Worm (Caenorhabditis elegans) whole organism, L1 larva: ENCODE measurements around the gene lmtr-5.

Experiments used
- C34B4.2 ChIP-seq: sonication (generic microtip); optimal IDR thresholded peaks from 2 replicates; lab custom pipeline; 2017; ENCODE audit warnings: mild to moderate bottlenecking, missing genetic modification characterization, missing compliant biosample characterization
- lir-3 ChIP-seq: sonication (generic microtip); optimal IDR thresholded peaks from 2 replicates; lab custom pipeline; 2016; ENCODE audit warnings: mild to moderate bottlenecking, missing genetic modification characterization, moderate library complexity, missing compliant biosample characterization; ENCODE audit not compliant: poor library complexity
- tlp-1 ChIP-seq: fragments of 150-350 bp; optimal IDR thresholded peaks from 2 replicates; lab custom pipeline; 2014; ENCODE audit warnings: missing biosample characterization, missing genetic modification characterization
- vab-15 ChIP-seq: sonication (generic microtip); optimal IDR thresholded peaks from 2 replicates; lab custom pipeline; 2017; ENCODE audit warnings: missing genotype, mild to moderate bottlenecking, missing genetic modification characterization, missing compliant biosample characterization
- zag-1 ChIP-seq: fragments of 150-350 bp; optimal IDR thresholded peaks from 2 replicates; lab custom pipeline; 2014; ENCODE audit warnings: missing biosample characterization, missing genetic modification characterization

DNA sequence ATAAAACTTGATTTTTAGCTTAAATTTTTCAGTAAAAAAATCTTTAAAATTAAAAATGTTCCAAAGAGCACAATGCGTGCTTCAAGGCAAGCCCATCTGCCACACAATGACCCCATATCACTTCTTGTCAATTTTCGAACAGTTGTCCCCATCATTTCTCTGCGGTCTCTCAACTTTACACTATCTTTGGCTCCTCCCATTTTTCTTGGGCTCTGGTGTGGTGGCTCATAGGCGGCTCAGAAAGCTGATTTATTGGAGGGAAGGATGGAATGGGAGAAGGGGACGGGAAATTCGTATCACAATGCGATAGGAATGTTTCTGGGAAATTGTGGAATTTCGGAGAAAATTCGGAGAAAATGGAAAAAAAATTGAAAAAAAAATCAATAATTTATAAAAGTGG, 17.1 kb downstream of the lmtr-5 start:
- TF ChIP-seq vab-15 (tag; lab: Kevin White, UChicago): no peak
- TF ChIP-seq tlp-1 (tag; lab: Kevin White, UChicago): no peak
- no peak for TF ChIP-seq zag-1 (tag; lab: Kevin White, UChicago)
- TF ChIP-seq lir-3: no peak
- TF ChIP-seq C34B4.2 (tag; lab: Kevin White, UChicago): no peak
